Worm (Caenorhabditis elegans) whole organism, late embryonic: ENCODE measurements around the gene lron-7.

Experiments
- C08G9.2 ChIP-seq: sonication (generic microtip); optimal IDR thresholded peaks from 2 replicates; lab custom pipeline; 2016; ENCODE audit warnings: mild to moderate bottlenecking, missing genetic modification characterization, moderate library complexity, missing compliant biosample characterization
- F13H6.1 ChIP-seq: sonication (generic microtip); optimal IDR thresholded peaks from 2 replicates; lab custom pipeline; 2016; ENCODE audit warnings: missing genetic modification characterization, missing compliant biosample characterization
- T23F11.4 ChIP-seq: fragments of 200-800 bp; sonication (Bioruptor generic); optimal IDR thresholded peaks from 2 replicates; lab custom pipeline; 2018; ENCODE audit warnings: mild to moderate bottlenecking, missing genetic modification characterization, missing compliant biosample characterization
- ahr-1 ChIP-seq: sonication (generic microtip); optimal IDR thresholded peaks from 2 replicates; lab custom pipeline; 2016; ENCODE audit warnings: missing genetic modification characterization, missing compliant biosample characterization
- ceh-19 ChIP-seq: fragments of 200-800 bp; sonication (Bioruptor generic); optimal IDR thresholded peaks from 2 replicates; lab custom pipeline; 2018; ENCODE audit warnings: mild to moderate bottlenecking, missing genetic modification characterization, missing compliant biosample characterization
- ceh-30 ChIP-seq: fragments of 150-350 bp; optimal IDR thresholded peaks from 2 replicates; lab custom pipeline; 2014; ENCODE audit warnings: missing biosample characterization, missing genetic modification characterization
- ceh-9 ChIP-seq: sonication (generic microtip); optimal IDR thresholded peaks from 2 replicates; lab custom pipeline; 2016; ENCODE audit warnings: mild to moderate bottlenecking, missing genetic modification characterization, inconsistent platforms, missing compliant biosample characterization
- che-1 ChIP-seq: sonication (generic microtip); optimal IDR thresholded peaks from 2 replicates; lab custom pipeline; 2016; ENCODE audit warnings: mild to moderate bottlenecking, missing genetic modification characterization, missing compliant biosample characterization
- dve-1 ChIP-seq: sonication (generic microtip); optimal IDR thresholded peaks from 2 replicates; lab custom pipeline; 2017; ENCODE audit warnings: antibody characterized with exemption, mild to moderate bottlenecking, missing genetic modification characterization, missing compliant biosample characterization
- elt-2 ChIP-seq: sonication (generic microtip); optimal IDR thresholded peaks from 2 replicates; lab custom pipeline; 2016; ENCODE audit warnings: missing genetic modification reagents, missing genetic modification characterization, missing compliant biosample characterization
- elt-4 ChIP-seq: sonication (generic microtip); optimal IDR thresholded peaks from 2 replicates; lab custom pipeline; 2016; ENCODE audit warnings: missing genetic modification characterization, missing compliant biosample characterization
- eyg-1 ChIP-seq: sonication (generic microtip); optimal IDR thresholded peaks from 2 replicates; lab custom pipeline; 2016; ENCODE audit warnings: missing genotype, missing genetic modification characterization, missing compliant biosample characterization
- fkh-6 ChIP-seq: sonication (generic microtip); optimal IDR thresholded peaks from 2 replicates; lab custom pipeline; 2016; ENCODE audit warnings: missing genetic modification characterization, missing compliant biosample characterization
- hlh-15 ChIP-seq: sonication (generic microtip); optimal IDR thresholded peaks from 2 replicates; lab custom pipeline; 2016; ENCODE audit warnings: missing genetic modification characterization, missing compliant biosample characterization
- lin-11 ChIP-seq: fragments of 200-800 bp; sonication (Bioruptor generic); optimal IDR thresholded peaks from 2 replicates; lab custom pipeline; 2018; ENCODE audit warnings: mild to moderate bottlenecking, missing genetic modification characterization, missing compliant biosample characterization
- madf-2 ChIP-seq: sonication (generic microtip); optimal IDR thresholded peaks from 2 replicates; lab custom pipeline; 2017; ENCODE audit warnings: missing genetic modification characterization, missing compliant biosample characterization
- nfya-1 ChIP-seq: sonication (generic microtip); optimal IDR thresholded peaks from 2 replicates; lab custom pipeline; 2017; ENCODE audit warnings: missing genetic modification characterization, mild to moderate bottlenecking, missing compliant biosample characterization, antibody characterized with exemption, moderate library complexity
- pha-2 ChIP-seq: sonication (generic microtip); optimal IDR thresholded peaks from 2 replicates; lab custom pipeline; 2017; ENCODE audit warnings: mild to moderate bottlenecking, missing genetic modification characterization, missing compliant biosample characterization
- pha-4 ChIP-seq: fragments of 150-350 bp; optimal IDR thresholded peaks from 2 replicates; lab custom pipeline; 2018; ENCODE audit warnings: missing biosample characterization, missing genetic modification reagents, missing genetic modification characterization
- ref-2 ChIP-seq: sonication (generic microtip); optimal IDR thresholded peaks from 2 replicates; lab custom pipeline; 2016; ENCODE audit warnings: missing genetic modification characterization, missing compliant biosample characterization
- sdc-2 ChIP-seq: sonication (generic microtip); optimal IDR thresholded peaks from 2 replicates; lab custom pipeline; 2016; ENCODE audit warnings: missing genotype, missing genetic modification characterization, missing compliant biosample characterization
- sox-2 ChIP-seq: fragments of 200-800 bp; sonication (Bioruptor generic); IDR thresholded peaks from 2 replicates; pipeline ENCODE4 v1.3.6; 2022; ENCODE audit warnings: missing genetic modification reagents, missing genetic modification characterization, missing compliant biosample characterization
- syd-9 ChIP-seq: sonication (generic microtip); optimal IDR thresholded peaks from 2 replicates; lab custom pipeline; 2016; ENCODE audit warnings: mild to moderate bottlenecking, missing genetic modification characterization, moderate library complexity, missing compliant biosample characterization
- ttx-3 ChIP-seq: sonication (generic microtip); optimal IDR thresholded peaks from 2 replicates; lab custom pipeline; 2016; ENCODE audit warnings: missing genetic modification reagents, missing genetic modification characterization, missing compliant biosample characterization
- unc-3 ChIP-seq, 2 experiments: fragments of 200-800 bp in 1 of 2; sonication (Bioruptor generic) in 1 of 2; sonication (generic microtip) in 1 of 2; conservative IDR thresholded peaks in 1 of 2; optimal IDR thresholded peaks in 1 of 2; 2 replicates each; pipeline versions ENCODE4 v1.3.6 to Lab custom; 2016 to 2022; ENCODE audit warnings: missing compliant biosample characterization in 2 of 2, missing genetic modification characterization in 2 of 2, missing genetic modification reagents in 1 of 2
- zip-5 ChIP-seq: sonication (generic microtip); optimal IDR thresholded peaks from 2 replicates; lab custom pipeline; 2016; ENCODE audit warnings: missing genetic modification characterization, missing compliant biosample characterization

Gene lron-7

DNA sequence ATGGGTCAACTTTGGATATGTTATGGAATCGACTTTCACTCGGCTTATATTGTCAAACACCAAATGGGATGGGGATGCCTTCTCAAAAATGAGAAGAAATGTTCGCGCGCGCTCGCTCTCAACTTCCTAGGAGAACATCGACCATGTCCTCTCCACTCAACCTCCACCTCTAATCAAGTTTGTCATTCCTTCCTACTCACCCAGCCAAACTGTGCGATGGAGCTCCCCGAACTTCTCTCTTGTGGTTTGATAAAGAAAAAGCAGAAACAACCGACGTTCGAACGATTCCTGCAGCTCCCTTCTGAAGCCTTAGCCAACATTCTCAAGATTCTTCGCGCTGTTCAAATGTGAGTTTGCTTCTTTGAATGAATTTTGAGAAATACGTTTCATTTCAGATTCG, 21.3 kb downstream of the lron-7 start:
- TF ChIP-seq pha-4 (tag; lab: Kevin White, UChicago) (no peak), ref-2 (tag; lab: Kevin White, UChicago) (no peak), ceh-30 (no peak), F13H6.1 (tag; lab: Kevin White, UChicago) (no peak), ahr-1 (tag; lab: Kevin White, UChicago) (no peak), che-1 (tag; lab: Kevin White, UChicago) (no peak), zip-5 (tag; lab: Kevin White, UChicago) (no peak), ceh-19 (no peak), C08G9.2 (tag; lab: Kevin White, UChicago) (no peak)
- TF ChIP-seq, all 69 proteins: peak for 0

DNA sequence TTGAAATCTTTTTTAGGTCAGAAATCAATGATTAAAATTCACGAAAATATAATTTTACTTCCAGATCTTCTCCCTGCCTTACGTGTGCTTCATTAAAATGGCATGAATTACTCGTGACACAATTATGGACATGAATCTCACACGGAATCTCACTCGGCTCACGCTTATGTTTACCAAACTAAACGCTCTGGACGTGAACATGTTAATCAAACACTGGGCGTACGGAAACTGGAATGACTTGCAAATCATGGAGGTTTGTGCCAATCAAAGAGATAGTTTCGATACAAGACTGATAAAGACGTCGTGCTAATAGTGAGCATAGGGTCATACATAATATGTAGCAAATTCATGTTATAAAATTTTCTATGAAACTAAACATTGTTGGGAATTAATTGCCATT, 22.6 kb downstream of the lron-7 start:
- TF ChIP-seq pha-2, result no peak

- TF ChIP-seq elt-2 (tag; lab: Kevin White, UChicago) (peak; percentile 10), C08G9.2 (tag; lab: Kevin White, UChicago) (no peak)
These were observed 23.4 kb downstream of the lron-7 start, which contains the start of gene spp-3 for ce11 chrX:7315329-7315728. Gene spp-3, minus strand, starts transcription at chrX:7315353.

DNA sequence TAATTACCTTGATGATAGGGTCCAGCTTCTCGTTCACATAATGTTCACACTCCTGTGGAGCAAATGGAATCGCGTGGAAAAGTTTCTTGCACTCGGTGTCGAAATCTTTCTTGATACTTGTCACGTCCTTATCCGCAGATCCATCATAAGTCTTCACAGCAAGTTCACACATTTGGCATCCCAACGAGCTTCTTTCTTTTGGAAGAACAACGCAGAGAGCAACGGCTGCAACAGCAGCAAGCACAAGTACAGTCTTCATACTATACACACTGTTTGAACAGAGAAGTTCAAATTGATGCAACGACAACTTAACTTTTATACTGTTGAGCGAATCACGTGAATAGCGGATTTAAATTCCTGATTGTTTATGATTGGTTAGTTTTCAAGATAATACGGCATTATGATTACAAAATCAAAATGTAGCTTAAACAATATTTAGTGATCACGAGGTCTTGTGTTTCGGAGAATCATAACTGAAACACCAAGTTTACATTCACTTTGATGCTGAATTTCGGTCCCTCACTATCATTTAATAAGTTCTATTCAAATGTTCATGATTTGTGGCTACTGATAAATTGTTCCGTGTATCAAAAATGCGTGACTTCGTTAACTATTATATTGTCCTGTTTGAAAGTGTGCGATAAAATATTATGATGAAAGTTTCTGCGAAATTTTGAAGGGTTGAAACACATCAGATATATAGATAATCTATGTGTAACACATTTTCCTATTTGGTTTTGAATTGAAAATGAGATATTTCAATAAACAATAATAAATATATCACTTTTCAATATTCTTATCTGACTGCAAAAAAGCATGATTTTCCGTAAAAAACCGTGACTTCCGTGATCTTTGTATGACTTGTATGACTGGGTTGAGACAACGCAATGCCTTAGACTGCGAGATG, 24.8 kb downstream of the lron-7 start, which contains the start of the genes spp-2 and spp-6:
spp-2 (minus strand) TSS at position 334 of the 907 bp plus-strand sequence.
spp-6 (plus strand) TSS at position 857 of the 907 bp plus-strand sequence.
- no peak for TF ChIP-seq ahr-1 (tag; lab: Kevin White, UChicago)
- TF ChIP-seq elt-4 (tag; lab: Kevin White, UChicago), result no peak
- no peak for TF ChIP-seq ttx-3 (tag; lab: Kevin White, UChicago)
- TF ChIP-seq ref-2 (tag; lab: Kevin White, UChicago), result no peak
- TF ChIP-seq sox-2 (GFP tag; lab: Robert Waterston, UW), result no peak
- TF ChIP-seq unc-3 (GFP tag; conservative IDR thresholded peaks at IDR 0.05; lab: Robert Waterston, UW), result no peak
- TF ChIP-seq unc-3 (tag; optimal IDR thresholded peaks at IDR 0.05; lab: Kevin White, UChicago), result no peak
- TF ChIP-seq che-1 (tag; lab: Kevin White, UChicago), result no peak
- no peak for TF ChIP-seq pha-4 (tag; lab: Kevin White, UChicago)
- TF ChIP-seq fkh-6 (tag; lab: Kevin White, UChicago), result no peak
- no peak for TF ChIP-seq syd-9
- TF ChIP-seq hlh-15 (tag; lab: Kevin White, UChicago), result no peak
- TF ChIP-seq T23F11.4, result no peak
- no peak for TF ChIP-seq nfya-1 (tag; lab: Kevin White, UChicago)
- no peak for TF ChIP-seq ceh-9 (tag; lab: Kevin White, UChicago)
- TF ChIP-seq, all 69 proteins: peak for 0

ce11 chrX:7318639-7319038, 26.7 kb downstream of the lron-7 start, which contains the start of gene spp-4:
Gene spp-4, minus strand, starts transcription at chrX:7318756.
- TF ChIP-seq madf-2 (no peak), eyg-1 (tag; lab: Kevin White, UChicago) (no peak)

DNA sequence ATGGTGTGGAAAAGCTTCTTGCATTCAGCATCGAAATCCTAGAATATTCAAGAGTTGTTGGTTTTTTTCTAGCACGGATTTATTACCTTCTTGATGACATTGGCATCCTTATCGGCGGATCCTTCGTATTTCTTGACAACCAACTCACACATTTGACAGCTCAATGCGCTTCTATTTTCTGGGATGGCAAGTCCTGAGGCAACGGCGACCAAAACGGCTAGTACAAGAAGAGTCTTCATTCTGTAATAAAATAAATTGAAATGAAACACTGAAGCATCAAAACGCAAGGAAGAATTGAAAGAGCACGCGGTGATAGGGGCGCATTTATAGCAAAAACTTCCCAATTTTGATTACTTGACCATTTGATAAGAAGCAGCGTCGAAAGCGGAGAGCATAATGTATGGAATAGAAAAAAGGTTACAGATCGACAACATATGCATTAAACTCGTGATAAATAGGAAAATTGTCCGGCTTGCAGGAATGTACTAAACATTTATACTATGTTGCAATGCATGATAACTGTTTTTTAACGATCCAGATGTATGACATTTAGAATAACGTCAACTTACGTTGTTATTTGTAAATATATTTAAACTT, 28.3 kb downstream of the lron-7 start, which contains the start of gene spp-5:
spp-5 (minus strand) TSS at position 240 of the 597 bp plus-strand sequence.
- TF ChIP-seq elt-2 (tag; lab: Kevin White, UChicago) (peak; percentile 22), lin-11 (tag; lab: Kevin White, UChicago) (no peak), sdc-2 (tag; lab: Kevin White, UChicago) (no peak), dve-1 (tag; lab: Kevin White, UChicago) (no peak), ceh-30 (no peak)
